Fruit fly (Drosophila melanogaster): ENCODE data around the gene Prx4.

Gene Prx4

DNA sequence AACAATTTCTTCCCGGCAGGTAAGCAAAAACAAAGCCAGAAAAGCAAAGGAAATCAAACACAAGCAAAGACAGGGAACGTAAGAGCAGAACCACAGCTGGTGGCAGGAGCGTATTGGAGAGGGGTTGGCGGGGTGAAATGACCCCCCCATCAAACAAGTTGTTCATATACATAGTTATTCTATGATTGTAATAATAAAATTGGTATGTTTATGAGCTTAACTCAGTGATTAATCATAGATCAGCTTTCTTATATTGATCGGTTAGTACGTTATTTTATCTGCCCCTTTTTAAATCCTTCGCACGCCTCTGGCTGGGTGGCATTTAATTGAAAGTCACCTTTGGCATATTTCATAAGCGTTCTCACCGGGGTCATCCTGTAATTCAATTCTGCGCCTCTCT lies 31.3 kb downstream of the Prx4 start (continued):
- TF ChIP-seq CG31627 (GFP tag; optimal IDR thresholded peaks at IDR 0.05): peak; percentile 34
- TF ChIP-seq fd59A (GFP tag; optimal IDR thresholded peaks at IDR 0.05): peak; percentile 46
- TF ChIP-seq CG6854 (GFP tag; optimal IDR thresholded peaks at IDR 0.05): no peak
- no peak for TF ChIP-seq salr (GFP tag; optimal IDR thresholded peaks at IDR 0.05)
- TF ChIP-seq CG32006 (GFP tag; optimal IDR thresholded peaks at IDR 0.05): peak; percentile 26
- peak; percentile 53 for TF ChIP-seq CG6163 (GFP tag; IDR thresholded peaks at IDR 0.05)
- TF ChIP-seq Eip75B (GFP tag; optimal IDR thresholded peaks at IDR 0.05): peak; percentile 37
- peak; percentile 30 for TF ChIP-seq CG11762 (GFP tag; optimal IDR thresholded peaks at IDR 0.05; ENCODE audit: insufficient read depth)
- peak; percentile 51 for TF ChIP-seq acj6 (GFP tag; optimal IDR thresholded peaks at IDR 0.05)
- TF ChIP-seq ss (GFP tag; optimal IDR thresholded peaks at IDR 0.05): peak in 1 of 2 experiments; percentile 59
- TF ChIP-seq CG16779 (tag; optimal IDR thresholded peaks at IDR 0.05): no peak
- no peak; the same call in 1 of the 2 replicates for TF ChIP-seq Gug (GFP tag; IDR thresholded peaks at IDR 0.05)
- no peak for TF ChIP-seq Eip93F (GFP tag; optimal IDR thresholded peaks at IDR 0.05)
- no peak for TF ChIP-seq fkh (GFP tag; optimal IDR thresholded peaks at IDR 0.05)
- TF ChIP-seq Met (GFP tag; optimal IDR thresholded peaks at IDR 0.05): peak; percentile 61
- peak; percentile 43 for TF ChIP-seq CG11902 (GFP tag; optimal IDR thresholded peaks at IDR 0.05)

- TF ChIP-seq Eip78C (GFP tag) (peak; percentile 91), CG6163 (GFP tag; IDR thresholded peaks at IDR 0.05) (peak; percentile 8; the same call in 1 of the 3 replicates), acj6 (GFP tag; optimal IDR thresholded peaks at IDR 0.05) (peak; percentile 45), esn (GFP tag; optimal IDR thresholded peaks at IDR 0.05) (peak; percentile 66), eg (GFP tag; IDR thresholded peaks at IDR 0.05) (no peak), Hr4 (GFP tag; optimal IDR thresholded peaks at IDR 0.05) (peak; percentile 6), topi (GFP tag; optimal IDR thresholded peaks at IDR 0.05) (peak; percentile 75), pdm3 (GFP tag; optimal IDR thresholded peaks at IDR 0.05) (peak; percentile 44), Hr39 (GFP tag; optimal IDR thresholded peaks at IDR 0.05) (peak; percentile 70), Eip93F (GFP tag; optimal IDR thresholded peaks at IDR 0.05) (no peak), CG1621 (tag; optimal IDR thresholded peaks at IDR 0.05) (no peak), Sox15 (GFP tag; optimal IDR thresholded peaks at IDR 0.05) (peak; percentile 44), CG3919 (GFP tag; optimal IDR thresholded peaks at IDR 0.05) (peak; percentile 31), CG8319 (GFP tag; optimal IDR thresholded peaks at IDR 0.05) (no peak), fd85E (GFP tag; optimal IDR thresholded peaks at IDR 0.05) (no peak), Ets21C (GFP tag; optimal IDR thresholded peaks at IDR 0.05) (peak; percentile 57), Met (GFP tag; optimal IDR thresholded peaks at IDR 0.05) (peak; percentile 79), CG9139 (GFP tag; optimal IDR thresholded peaks at IDR 0.05) (no peak), CG3032 (tag; optimal IDR thresholded peaks at IDR 0.05) (peak; percentile 59), cyc (GFP tag; optimal IDR thresholded peaks at IDR 0.05) (peak; percentile 62), ss (GFP tag; optimal IDR thresholded peaks at IDR 0.05) (no peak), vri (GFP tag; optimal IDR thresholded peaks at IDR 0.05) (peak; percentile 16), CG6854 (GFP tag; optimal IDR thresholded peaks at IDR 0.05) (no peak), dsx (GFP tag; optimal IDR thresholded peaks at IDR 0.05; ENCODE audit: poor library complexity, severe bottlenecking) (no peak), CG7368 (GFP tag; optimal IDR thresholded peaks at IDR 0.05) (peak; percentile 26), svp (GFP tag) (peak; percentile 88), OdsH (GFP tag; optimal IDR thresholded peaks at IDR 0.05) (peak; percentile 53), CG8632 (GFP tag; optimal IDR thresholded peaks at IDR 0.05) (peak; percentile 51), CG6276 (GFP tag; optimal IDR thresholded peaks at IDR 0.05) (no peak), CG11294 (GFP tag; IDR thresholded peaks at IDR 0.05) (no peak), CG11762 (GFP tag; optimal IDR thresholded peaks at IDR 0.05; ENCODE audit: insufficient read depth) (peak; percentile 7), Smox (GFP tag; optimal IDR thresholded peaks at IDR 0.05) (peak; percentile 72), CG31627 (GFP tag; optimal IDR thresholded peaks at IDR 0.05) (peak; percentile 76), Sox14 (GFP tag; optimal IDR thresholded peaks at IDR 0.05) (peak; percentile 66), fkh (GFP tag; optimal IDR thresholded peaks at IDR 0.05) (no peak), CG32006 (GFP tag; optimal IDR thresholded peaks at IDR 0.05) (peak; percentile 61), salr (GFP tag; optimal IDR thresholded peaks at IDR 0.05) (peak; percentile 15 to 50), CG10631 (GFP tag; optimal IDR thresholded peaks at IDR 0.05) (peak; percentile 56), Gug (GFP tag; IDR thresholded peaks at IDR 0.05) (no peak), lz (GFP tag; optimal IDR thresholded peaks at IDR 0.05) (peak; percentile 58), achi (GFP tag; optimal IDR thresholded peaks at IDR 0.05) (peak; percentile 55), CG6808 (GFP tag; optimal IDR thresholded peaks at IDR 0.05) (peak; percentile 48), net (GFP tag; optimal IDR thresholded peaks at IDR 0.05) (peak; percentile 13), Hr38 (GFP tag; optimal IDR thresholded peaks at IDR 0.05) (no peak), CG8119 (GFP tag; IDR thresholded peaks at IDR 0.05) (no peak; the same call in 2 of the 3 replicates)
Observed at dm6 chr3L:3074380-3074779, 32.2 kb downstream of the Prx4 start.

Data from whole organism, prepupa.